Fruit fly (Drosophila melanogaster) whole organism, wandering third instar larva: Measurements from ENCODE around the gene Klp67A.

Source experiments
- Abd-B ChIP-seq: fragments of >200 bp; optimal IDR thresholded peaks from 2 replicates; lab custom pipeline; 2017; ENCODE audit warnings: missing biosample characterization, missing genetic modification characterization
- GATAd ChIP-seq: sonication (Bioruptor generic); optimal IDR thresholded peaks from 2 replicates; lab custom pipeline; 2016; ENCODE audit warnings: missing biosample characterization, missing genetic modification characterization
- HLH106 ChIP-seq: fragments of 200-800 bp; optimal IDR thresholded peaks from 3 replicates; lab custom pipeline; 2019; ENCODE audit warnings: missing biosample characterization, mild to moderate bottlenecking, missing genetic modification characterization, moderate library complexity
- Hr78 ChIP-seq: fragments of >200 bp; optimal IDR thresholded peaks from 2 replicates; lab custom pipeline; 2017; ENCODE audit warnings: missing biosample characterization, missing genetic modification characterization
- Jra ChIP-seq: sonication (Bioruptor generic); optimal IDR thresholded peaks from 2 replicates; lab custom pipeline; 2016; ENCODE audit warnings: missing biosample characterization, missing genetic modification characterization
- Sp1 ChIP-seq: fragments of 200-800 bp; sonication (Bioruptor generic); optimal IDR thresholded peaks from 3 replicates; lab custom pipeline; 2019; ENCODE audit warnings: missing biosample characterization, mild to moderate bottlenecking, missing genetic modification characterization, moderate library complexity
- br ChIP-seq: fragments of 200-800 bp; sonication (Bioruptor generic); optimal IDR thresholded peaks from 2 replicates; lab custom pipeline; 2016; ENCODE audit warnings: missing biosample characterization, missing genetic modification characterization
- brk ChIP-seq: fragments of 200-800 bp; sonication (Bioruptor generic); optimal IDR thresholded peaks from 2 replicates; lab custom pipeline; 2016; ENCODE audit warnings: missing biosample characterization, mild to moderate bottlenecking, missing genetic modification characterization
- dl ChIP-seq, 2 experiments: fragments of 175-275, 200-275 bp in 1 of 2; fragments of 200-275 bp in 1 of 2; sonication (Bioruptor generic); optimal IDR thresholded peaks; lab custom pipeline; 2018; ENCODE audit warnings: mild to moderate bottlenecking in 2 of 2, missing biosample characterization in 2 of 2, missing genetic modification characterization in 2 of 2, moderate library complexity in 2 of 2; ENCODE audit not compliant: partially characterized antibody in 2 of 2, insufficient read depth in 1 of 2
- foxo ChIP-seq, 2 experiments: fragments of 200-800 bp; sonication (Bioruptor generic); optimal IDR thresholded peaks; 2 replicates in 1 of 2; 3 replicates in 1 of 2; lab custom pipeline; 2016 to 2017; ENCODE audit warnings: missing biosample characterization in 2 of 2, missing genetic modification characterization in 2 of 2
- sv ChIP-seq: fragments of 200-800 bp; sonication (Bioruptor generic); optimal IDR thresholded peaks from 3 replicates; lab custom pipeline; 2016; ENCODE audit warnings: missing biosample characterization, missing genetic modification characterization
- usp ChIP-seq: fragments of >200 bp; optimal IDR thresholded peaks from 2 replicates; lab custom pipeline; 2017; ENCODE audit warnings: missing biosample characterization, missing genetic modification characterization

- TF ChIP-seq Sp1 (GFP tag; lab: Kevin White, UChicago) (peak; percentile 4), HLH106 (no peak), brk (GFP tag; lab: Kevin White, UChicago) (no peak), Abd-B (GFP tag; lab: Kevin White, UChicago) (no peak), foxo (GFP tag; optimal IDR thresholded peaks at IDR 0.05; lab: Kevin White, UChicago) (peak in 1 of 2 experiments; percentile 14), br (no peak), GATAd (no peak), Hr78 (GFP tag; lab: Kevin White, UChicago) (no peak), Jra (GFP tag; lab: Kevin White, UChicago) (no peak), usp (GFP tag; lab: Kevin White, UChicago) (no peak), sv (GFP tag; lab: Kevin White, UChicago) (no peak), dl (GFP tag; optimal IDR thresholded peaks at IDR 0.05; lab: Kevin White, UChicago; ENCODE audit: insufficient read depth in 1 of 2, partially characterized antibody in 2 of 2) (peak in 1 of 2 experiments; percentile 0)
Observed at dm6 chr3L:9335711-9336110, 31.1 kb downstream of the Klp67A start.
